Fruit fly (Drosophila melanogaster): ENCODE results near the gene trx.

Gene trx

dm6 chr3R:14289958-14290835, 3.5 kb upstream of the trx start (continued):
- 0 out of 3 replicates have a peak, but pooled peaks have one; percentile 36 for TF ChIP-seq eg (GFP tag; IDR thresholded peaks at IDR 0.05)
- peak; percentile 14 for TF ChIP-seq fd59A (GFP tag; optimal IDR thresholded peaks at IDR 0.05)
- TF ChIP-seq CG6808 (GFP tag; optimal IDR thresholded peaks at IDR 0.05): peak; percentile 34
- TF ChIP-seq OdsH (GFP tag; optimal IDR thresholded peaks at IDR 0.05): peak; percentile 61
- peak; percentile 6 for TF ChIP-seq dsx (GFP tag; optimal IDR thresholded peaks at IDR 0.05; ENCODE audit: poor library complexity, severe bottlenecking)
- TF ChIP-seq cyc (GFP tag; optimal IDR thresholded peaks at IDR 0.05): peak; percentile 7
- peak in 1 of 2 experiments; percentile 44 for TF ChIP-seq ss (GFP tag; optimal IDR thresholded peaks at IDR 0.05)
- TF ChIP-seq Eip78C (GFP tag): peak; percentile 90
- peak; percentile 56 for TF ChIP-seq acj6 (GFP tag; optimal IDR thresholded peaks at IDR 0.05)
- peak; percentile 58 for TF ChIP-seq CG4318 (GFP tag; optimal IDR thresholded peaks at IDR 0.05)
- TF ChIP-seq CG10669 (GFP tag; optimal IDR thresholded peaks at IDR 0.05): peak; percentile 33
- TF ChIP-seq Met (GFP tag; optimal IDR thresholded peaks at IDR 0.05): peak; percentile 63
- peak; percentile 45 for TF ChIP-seq fkh (GFP tag; optimal IDR thresholded peaks at IDR 0.05)
- peak; percentile 32 for TF ChIP-seq CG6792 (GFP tag; optimal IDR thresholded peaks at IDR 0.05)
- TF ChIP-seq CG10631 (GFP tag; optimal IDR thresholded peaks at IDR 0.05): peak; percentile 44
- TF ChIP-seq fd85E (GFP tag; optimal IDR thresholded peaks at IDR 0.05): no peak
- TF ChIP-seq Hr4 (GFP tag; optimal IDR thresholded peaks at IDR 0.05): peak; percentile 69
- peak; percentile 57 for TF ChIP-seq topi (GFP tag; optimal IDR thresholded peaks at IDR 0.05)
- peak; percentile 39 for TF ChIP-seq Sox14 (GFP tag; optimal IDR thresholded peaks at IDR 0.05)
- peak; percentile 39 for TF ChIP-seq net (GFP tag; optimal IDR thresholded peaks at IDR 0.05)
- peak; percentile 57 for TF ChIP-seq Ets96B (tag; optimal IDR thresholded peaks at IDR 0.05)
- peak; percentile 82 for TF ChIP-seq vri (GFP tag; optimal IDR thresholded peaks at IDR 0.05)

DNA sequence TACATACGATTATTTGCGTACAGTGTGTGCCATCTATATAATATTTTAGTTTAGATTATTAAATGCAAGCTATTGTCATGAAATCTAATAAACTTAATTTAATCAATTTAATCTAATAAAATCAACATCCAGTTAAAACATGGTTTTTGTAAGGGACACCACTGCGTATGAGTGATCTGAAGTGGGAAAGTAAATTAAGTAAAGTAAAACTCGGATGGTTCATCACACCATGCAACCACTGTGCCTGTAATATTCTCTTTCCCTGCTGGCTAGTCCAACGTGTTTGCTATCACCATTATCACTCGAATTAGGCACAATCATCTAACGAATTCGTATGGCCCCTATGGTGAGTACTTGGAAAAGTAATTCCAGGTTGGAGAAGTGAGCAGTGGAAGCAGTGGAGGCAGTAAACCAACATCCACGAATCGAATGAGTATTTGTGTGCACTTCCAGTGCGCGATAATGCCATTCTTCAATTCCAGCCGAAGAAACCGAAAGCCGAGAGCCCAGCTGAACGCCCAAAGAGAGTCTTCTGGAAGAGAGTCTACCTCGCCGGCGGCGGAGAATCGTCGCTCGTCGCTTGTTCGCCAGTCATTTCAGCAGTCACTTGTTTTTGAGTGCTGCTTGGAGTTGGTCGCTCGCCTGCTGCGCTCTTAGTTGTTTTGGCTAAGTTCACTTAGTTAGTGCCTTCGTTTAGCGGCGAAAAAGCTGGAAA, 2.1 kb upstream of the trx start, which contains the start of gene red:
Gene red (plus strand): TSS at position 403 of the 715 bp plus-strand sequence.
- no peak for TF ChIP-seq CG31627 (GFP tag; optimal IDR thresholded peaks at IDR 0.05)
- TF ChIP-seq CG4318 (GFP tag; optimal IDR thresholded peaks at IDR 0.05): peak; percentile 16
- TF ChIP-seq CG15336 (GFP tag; IDR thresholded peaks at IDR 0.05): peak; percentile 65
- peak; percentile 0 for TF ChIP-seq CG6808 (GFP tag; optimal IDR thresholded peaks at IDR 0.05)
- peak; percentile 96 for TF ChIP-seq Blimp-1 (GFP tag; optimal IDR thresholded peaks at IDR 0.05)
- peak; percentile 64 for TF ChIP-seq CG6854 (GFP tag; optimal IDR thresholded peaks at IDR 0.05)
- no peak for TF ChIP-seq Ets21C (GFP tag; optimal IDR thresholded peaks at IDR 0.05)
- TF ChIP-seq eg (GFP tag; IDR thresholded peaks at IDR 0.05): peak; percentile 66
- TF ChIP-seq CG6276 (GFP tag; optimal IDR thresholded peaks at IDR 0.05): peak; percentile 58
- TF ChIP-seq dsx (GFP tag; optimal IDR thresholded peaks at IDR 0.05; ENCODE audit: poor library complexity, severe bottlenecking): peak; percentile 43
- peak; percentile 69 for TF ChIP-seq Hr4 (GFP tag; optimal IDR thresholded peaks at IDR 0.05)
- peak; percentile 25 for TF ChIP-seq Sox102F (GFP tag; optimal IDR thresholded peaks at IDR 0.05)
- TF ChIP-seq vri (GFP tag; optimal IDR thresholded peaks at IDR 0.05): peak; percentile 66
- peak; percentile 9 for TF ChIP-seq Met (GFP tag; optimal IDR thresholded peaks at IDR 0.05)
- no peak for TF ChIP-seq Hr38 (GFP tag; optimal IDR thresholded peaks at IDR 0.05)
- peak; percentile 58 for TF ChIP-seq Eip78C (GFP tag)
- TF ChIP-seq CG9139 (GFP tag; optimal IDR thresholded peaks at IDR 0.05): peak; percentile 41
- TF ChIP-seq Gug (GFP tag; IDR thresholded peaks at IDR 0.05): peak; percentile 31; the same call in 1 of the 2 replicates
- no peak for TF ChIP-seq CG7368 (GFP tag; optimal IDR thresholded peaks at IDR 0.05)
- TF ChIP-seq esn (GFP tag; optimal IDR thresholded peaks at IDR 0.05): peak; percentile 23
- peak; percentile 41 to 58 for TF ChIP-seq ss (GFP tag; optimal IDR thresholded peaks at IDR 0.05)
- TF ChIP-seq OdsH (GFP tag; optimal IDR thresholded peaks at IDR 0.05): peak; percentile 15
- TF ChIP-seq CG8119 (GFP tag; IDR thresholded peaks at IDR 0.05): peak; percentile 55; the same call in 2 of the 3 replicates
- TF ChIP-seq Lpt (GFP tag; optimal IDR thresholded peaks at IDR 0.05): peak; percentile 28
- peak; percentile 67 for TF ChIP-seq svp (GFP tag)
- no peak for TF ChIP-seq CG8632 (GFP tag; optimal IDR thresholded peaks at IDR 0.05)
- TF ChIP-seq acj6 (GFP tag; optimal IDR thresholded peaks at IDR 0.05): peak; percentile 44
- TF ChIP-seq Eip75B (GFP tag; optimal IDR thresholded peaks at IDR 0.05): peak; percentile 20
- peak; percentile 79 for TF ChIP-seq fkh (GFP tag; optimal IDR thresholded peaks at IDR 0.05)
- peak; percentile 34 for TF ChIP-seq achi (GFP tag; optimal IDR thresholded peaks at IDR 0.05)
- TF ChIP-seq CG6163 (GFP tag; IDR thresholded peaks at IDR 0.05): peak; percentile 54; the same call in 2 of the 3 replicates
- peak; percentile 69 for TF ChIP-seq CG32006 (GFP tag; optimal IDR thresholded peaks at IDR 0.05)
- TF ChIP-seq pdm3 (GFP tag; optimal IDR thresholded peaks at IDR 0.05): peak; percentile 10
- no peak for TF ChIP-seq CG34406 (GFP tag; optimal IDR thresholded peaks at IDR 0.05)
- TF ChIP-seq CG3919 (GFP tag; optimal IDR thresholded peaks at IDR 0.05): no peak
